Worm (Caenorhabditis elegans) whole organism, mixed stage, embryonic: ENCODE results near the gene clec-10.
"Not testable (repeated sequence)": the region's sequence is repeated elsewhere in the genome, so short reads cannot be mapped to it uniquely, and the experiment has no call there.

Experiments used
- bed-3 ChIP-seq: fragments of 200-800 bp; sonication (Bioruptor generic); optimal IDR thresholded peaks from 3 replicates; lab custom pipeline; 2018; ENCODE audit warnings: mild to moderate bottlenecking, missing genetic modification characterization, moderate library complexity, missing compliant biosample characterization
- flh-1 ChIP-seq: fragments of 200-800 bp; sonication (Bioruptor generic); optimal IDR thresholded peaks from 2 replicates; lab custom pipeline; 2018; ENCODE audit warnings: mild to moderate bottlenecking, missing genetic modification characterization, moderate library complexity, missing compliant biosample characterization
- pha-4 ChIP-seq: fragments of 150-350 bp; optimal IDR thresholded peaks from 2 replicates; lab custom pipeline; 2018; ENCODE audit warnings: missing biosample characterization, missing genetic modification reagents, missing genetic modification characterization
- unc-39 ChIP-seq: fragments of 150-350 bp; optimal IDR thresholded peaks from 2 replicates; lab custom pipeline; 2014; ENCODE audit warnings: missing biosample characterization, missing genetic modification characterization
- unc-62 ChIP-seq: fragments of 150-350 bp; optimal IDR thresholded peaks from 2 replicates; lab custom pipeline; 2014; ENCODE audit warnings: missing biosample characterization, missing genetic modification reagents, missing genetic modification characterization
- ztf-11 ChIP-seq: fragments of 150-350 bp; optimal IDR thresholded peaks from 2 replicates; lab custom pipeline; 2014; ENCODE audit warnings: missing biosample characterization, missing genetic modification characterization

DNA sequence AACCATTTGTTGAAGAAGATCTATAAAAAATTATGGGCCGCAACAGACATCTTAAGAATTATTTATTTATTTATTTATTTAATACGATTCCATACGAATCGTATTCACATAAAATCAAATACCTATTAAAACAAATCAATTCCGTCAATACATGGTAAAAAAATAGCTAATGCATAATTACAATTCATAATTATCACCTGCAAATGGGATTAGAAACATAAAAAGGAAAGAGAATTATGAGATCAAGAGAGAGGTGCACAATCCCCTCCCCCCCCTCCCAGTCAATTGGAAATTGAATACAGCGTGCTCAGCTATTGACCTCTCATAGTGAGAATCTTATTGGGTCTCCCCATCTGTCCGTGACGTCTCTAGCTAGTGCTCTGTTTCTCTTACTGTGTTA is 38.6 kb downstream of the clec-10 start, which contains the start of gene C24H12.1:
- TF ChIP-seq unc-62 (GFP tag; lab: Kevin White, UChicago); ztf-11 (tag; lab: Kevin White, UChicago); unc-39 (tag; lab: Kevin White, UChicago); pha-4 (tag; lab: Kevin White, UChicago); flh-1; bed-3: not testable (repeated sequence)
